Worm (Caenorhabditis elegans) whole organism, L4 larva: ENCODE measurements around the gene D2045.7.

ENCODE experiments used
- F26F4.8 ChIP-seq: fragments of 200-800 bp; sonication (Bioruptor generic); conservative IDR thresholded peaks from 2 replicates; pipeline ENCODE4 v1.3.6; 2022; ENCODE audit warnings: missing genetic modification characterization, missing compliant biosample characterization
- Y105C5A.15 ChIP-seq: fragments of 200-800 bp; sonication (Bioruptor generic); IDR thresholded peaks from 2 replicates; pipeline ENCODE4 v1.3.6; 2022; ENCODE audit warnings: missing genetic modification characterization, missing compliant biosample characterization
- Y5F2A.4 ChIP-seq: fragments of 200-800 bp; sonication (Bioruptor generic); optimal IDR thresholded peaks from 2 replicates; lab custom pipeline; 2018; ENCODE audit warnings: mild to moderate bottlenecking, missing genetic modification characterization, missing compliant biosample characterization
- aha-1 ChIP-seq: fragments of 150-350 bp; peaks from one replicate; lab custom pipeline; 2014; ENCODE audit warnings: missing biosample characterization, missing genetic modification characterization
- aly-2 ChIP-seq: sonication (generic microtip); optimal IDR thresholded peaks from 2 replicates; lab custom pipeline; 2018; ENCODE audit warnings: missing biosample characterization, missing genetic modification characterization
- ama-1 ChIP-seq: fragments of 150-350 bp; optimal IDR thresholded peaks from 2 replicates; lab custom pipeline; 2014; ENCODE audit warnings: inconsistent platforms, mixed read lengths
- arid-1 ChIP-seq: fragments of 200-800 bp; sonication (Bioruptor generic); conservative IDR thresholded peaks from 2 replicates; pipeline ENCODE4 v1.3.6; 2022; ENCODE audit warnings: missing genetic modification reagents, missing genetic modification characterization, missing compliant biosample characterization
- attf-4 ChIP-seq: sonication (generic microtip); optimal IDR thresholded peaks from 3 replicates; lab custom pipeline; 2017; ENCODE audit warnings: missing biosample characterization, missing genetic modification characterization
- ceh-28 ChIP-seq: fragments of 150-350 bp; optimal IDR thresholded peaks from 2 replicates; lab custom pipeline; 2014; ENCODE audit warnings: missing biosample characterization, missing genetic modification reagents, missing genetic modification characterization
- ceh-44 ChIP-seq: fragments of 200-800 bp; sonication (Bioruptor generic); IDR thresholded peaks from 2 replicates; pipeline ENCODE4 v1.3.6; 2022; ENCODE audit warnings: missing genetic modification reagents, missing genetic modification characterization, missing compliant biosample characterization
- ceh-82 ChIP-seq: sonication (generic microtip); optimal IDR thresholded peaks from 2 replicates; lab custom pipeline; 2017; ENCODE audit warnings: missing biosample characterization, missing genetic modification characterization
- cey-2 ChIP-seq: sonication (generic microtip); optimal IDR thresholded peaks from 3 replicates; lab custom pipeline; 2017; ENCODE audit warnings: missing genetic modification characterization, mild to moderate bottlenecking, missing compliant biosample characterization, antibody characterized with exemption, borderline replicate concordance; ENCODE audit not compliant: insufficient read depth
- ctbp-1 ChIP-seq: fragments of 200-800 bp; sonication (Bioruptor generic); IDR thresholded peaks from 2 replicates; pipeline ENCODE4 v1.3.6; 2022; ENCODE audit warnings: missing genetic modification reagents, missing genetic modification characterization, missing compliant biosample characterization
- daf-19 ChIP-seq: fragments of 200-800 bp; sonication (Bioruptor generic); conservative IDR thresholded peaks from 2 replicates; pipeline ENCODE4 v1.3.6; 2022; ENCODE audit warnings: missing genetic modification characterization, missing compliant biosample characterization
- daf-8 ChIP-seq: fragments of 200-800 bp; sonication (Bioruptor generic); IDR thresholded peaks from 2 replicates; pipeline ENCODE4 v1.3.6; 2022; ENCODE audit warnings: missing genetic modification characterization, missing compliant biosample characterization
- dmd-9 ChIP-seq: fragments of 200-800 bp; sonication (Bioruptor generic); IDR thresholded peaks from 2 replicates; pipeline ENCODE4 v1.3.6; 2022; ENCODE audit warnings: missing genetic modification reagents, missing genetic modification characterization, missing compliant biosample characterization
- dpl-1 ChIP-seq: fragments of 150-350 bp; optimal IDR thresholded peaks from 2 replicates; lab custom pipeline; 2014; ENCODE audit warnings: missing biosample characterization, missing genetic modification reagents, missing genetic modification characterization
- dve-1 ChIP-seq: sonication (generic microtip); optimal IDR thresholded peaks from 2 replicates; lab custom pipeline; 2017; ENCODE audit warnings: antibody characterized with exemption, mild to moderate bottlenecking, missing genetic modification characterization, missing compliant biosample characterization; ENCODE audit not compliant: insufficient read depth
- fkh-10 ChIP-seq: fragments of 150-350 bp; optimal IDR thresholded peaks from 2 replicates; lab custom pipeline; 2014; ENCODE audit warnings: missing biosample characterization, missing genetic modification reagents, missing genetic modification characterization
- fos-1 ChIP-seq: fragments of 150-350 bp; optimal IDR thresholded peaks from 2 replicates; lab custom pipeline; 2014; ENCODE audit warnings: missing biosample characterization, missing genetic modification characterization
- hif-1 ChIP-seq, 2 experiments: sonication (generic microtip); optimal IDR thresholded peaks; 2 replicates each; lab custom pipeline; 2016 to 2017; ENCODE audit warnings: missing compliant biosample characterization in 2 of 2, missing genetic modification characterization in 2 of 2, missing genetic modification reagents in 2 of 2, missing genotype in 2 of 2, mild to moderate bottlenecking in 1 of 2
- hlh-11 ChIP-seq: fragments of 200-800 bp; sonication (Bioruptor generic); optimal IDR thresholded peaks from 2 replicates; lab custom pipeline; 2018; ENCODE audit warnings: mild to moderate bottlenecking, missing genetic modification characterization, missing compliant biosample characterization
- lim-7 ChIP-seq: fragments of 200-800 bp; sonication (Bioruptor generic); IDR thresholded peaks from 2 replicates; pipeline ENCODE4 v1.3.6; 2022; ENCODE audit warnings: missing genetic modification characterization, missing compliant biosample characterization
- lin-13 ChIP-seq: fragments of 150-350 bp; optimal IDR thresholded peaks from 2 replicates; lab custom pipeline; 2014; ENCODE audit warnings: missing biosample characterization, missing genetic modification reagents, missing genetic modification characterization
- madf-5 ChIP-seq, 2 experiments: fragments of 200-800 bp; sonication (Bioruptor generic); IDR thresholded peaks; 2 replicates each; pipeline ENCODE4 v1.3.6; 2022; ENCODE audit warnings: missing compliant biosample characterization in 2 of 2, missing genetic modification characterization in 2 of 2
- madf-9 ChIP-seq: fragments of 200-800 bp; sonication (Bioruptor generic); conservative IDR thresholded peaks from 2 replicates; pipeline ENCODE4 v1.3.6; 2022; ENCODE audit warnings: missing genetic modification reagents, missing genetic modification characterization, missing compliant biosample characterization
- mes-2 ChIP-seq: sonication (generic microtip); optimal IDR thresholded peaks from 2 replicates; lab custom pipeline; 2016; ENCODE audit warnings: missing genotype, mild to moderate bottlenecking, missing genetic modification characterization, missing compliant biosample characterization; ENCODE audit not compliant: poor library complexity, severe bottlenecking
- nhr-111 ChIP-seq: fragments of 200-800 bp; sonication (Bioruptor generic); optimal IDR thresholded peaks from 2 replicates; lab custom pipeline; 2018; ENCODE audit warnings: mild to moderate bottlenecking, missing genetic modification characterization, missing compliant biosample characterization
- nhr-237 ChIP-seq: sonication (generic microtip); optimal IDR thresholded peaks from 2 replicates; lab custom pipeline; 2017; ENCODE audit warnings: missing biosample characterization, missing genetic modification characterization
- nhr-41 ChIP-seq: fragments of 200-800 bp; sonication (Bioruptor generic); IDR thresholded peaks from 2 replicates; pipeline ENCODE4 v1.3.6; 2022; ENCODE audit warnings: missing genetic modification reagents, missing genetic modification characterization, missing compliant biosample characterization
- nhr-48 ChIP-seq: sonication (generic microtip); optimal IDR thresholded peaks from 2 replicates; lab custom pipeline; 2016; ENCODE audit warnings: mild to moderate bottlenecking, missing genetic modification characterization, missing compliant biosample characterization
- nhr-6 ChIP-seq: fragments of 150-350 bp; optimal IDR thresholded peaks from 2 replicates; lab custom pipeline; 2014; ENCODE audit warnings: missing biosample characterization, missing genetic modification characterization
- pha-4 ChIP-seq, 2 experiments: fragments of 150-350 bp in 1 of 2; fragments of 200-800 bp in 1 of 2; sonication (Bioruptor generic) in 1 of 2; IDR thresholded peaks in 1 of 2; optimal IDR thresholded peaks in 1 of 2; 2 replicates each; pipeline versions ENCODE4 v1.3.6 to Lab custom; 2014 to 2022; ENCODE audit warnings: missing genetic modification characterization in 2 of 2, missing genetic modification reagents in 2 of 2, missing biosample characterization in 1 of 2, missing compliant biosample characterization in 1 of 2
- pqm-1 ChIP-seq: sonication (generic microtip); optimal IDR thresholded peaks from 2 replicates; lab custom pipeline; 2017; ENCODE audit warnings: missing biosample characterization, missing genetic modification characterization
- rbr-2 ChIP-seq: sonication (generic microtip); optimal IDR thresholded peaks from 2 replicates; lab custom pipeline; 2016; ENCODE audit warnings: missing genotype, missing genetic modification characterization, missing compliant biosample characterization
- saeg-2 ChIP-seq: fragments of 200-800 bp; sonication (Bioruptor generic); IDR thresholded peaks from 2 replicates; pipeline ENCODE4 v1.3.6; 2022; ENCODE audit warnings: missing genetic modification reagents, missing genetic modification characterization, missing compliant biosample characterization
- sdz-12 ChIP-seq: fragments of 200-800 bp; sonication (Bioruptor generic); optimal IDR thresholded peaks from 2 replicates; lab custom pipeline; 2018; ENCODE audit warnings: mild to moderate bottlenecking, missing genetic modification characterization, missing compliant biosample characterization
- set-16 ChIP-seq: fragments of 200-800 bp; sonication (Bioruptor generic); IDR thresholded peaks from 2 replicates; pipeline ENCODE4 v1.3.6; 2022; ENCODE audit warnings: missing genetic modification reagents, missing genetic modification characterization, missing compliant biosample characterization
- snpc-4 ChIP-seq: fragments of 150-350 bp; optimal IDR thresholded peaks from 2 replicates; lab custom pipeline; 2014; ENCODE audit warnings: missing biosample characterization, missing genetic modification characterization
- spr-3 ChIP-seq: fragments of 200-800 bp; sonication (Bioruptor generic); optimal IDR thresholded peaks from 2 replicates; lab custom pipeline; 2018; ENCODE audit warnings: mild to moderate bottlenecking, missing genetic modification characterization, missing compliant biosample characterization
- tag-97 ChIP-seq: fragments of 200-800 bp; sonication (Bioruptor generic); IDR thresholded peaks from 2 replicates; pipeline ENCODE4 v1.3.6; 2022; ENCODE audit warnings: missing genetic modification characterization, missing compliant biosample characterization
- unc-130 ChIP-seq: sonication (generic microtip); optimal IDR thresholded peaks from 2 replicates; lab custom pipeline; 2016; ENCODE audit warnings: missing genetic modification reagents, missing genetic modification characterization, missing compliant biosample characterization
- unc-62 ChIP-seq, 3 experiments: fragments of 150-350 bp in 1 of 3; sonication (generic microtip); optimal IDR thresholded peaks in 2 of 3; peaks in 1 of 3; 1 replicate in 1 of 3; 2 replicates in 2 of 3; lab custom pipeline; 2014 to 2017; ENCODE audit warnings: missing biosample characterization in 3 of 3, missing genetic modification characterization in 3 of 3, missing genetic modification reagents in 3 of 3, missing genotype in 1 of 3
- vab-7 ChIP-seq: fragments of 200-800 bp; sonication (Bioruptor generic); IDR thresholded peaks from 2 replicates; pipeline ENCODE4 v1.3.6; 2022; ENCODE audit warnings: missing genetic modification reagents, missing genetic modification characterization, missing compliant biosample characterization
- zip-2 ChIP-seq: fragments of 150-350 bp; optimal IDR thresholded peaks from 2 replicates; lab custom pipeline; 2014; ENCODE audit warnings: missing biosample characterization, missing genetic modification characterization
- ztf-11 ChIP-seq: fragments of 150-350 bp; optimal IDR thresholded peaks from 2 replicates; lab custom pipeline; 2014; ENCODE audit warnings: missing biosample characterization, missing genetic modification characterization

Gene D2045.7

ce11 chrIII:10521219-10521618 lies 41.9 kb downstream of the D2045.7 start:
- TF ChIP-seq daf-8 (GFP tag; lab: Robert Waterston, UW), result no peak
- TF ChIP-seq ztf-11 (tag; lab: Kevin White, UChicago), result no peak
- no peak for TF ChIP-seq Y5F2A.4 (GFP tag; lab: Kevin White, UChicago)
- TF ChIP-seq attf-4 (tag; lab: Kevin White, UChicago), result no peak
- no peak for TF ChIP-seq aly-2
- TF ChIP-seq madf-9, result no peak
- no peak for TF ChIP-seq hif-1 (tag; optimal IDR thresholded peaks at IDR 0.05; lab: Kevin White, UChicago)
- TF ChIP-seq ceh-28 (tag; lab: Kevin White, UChicago), result no peak
- no peak for TF ChIP-seq pha-4 (GFP tag; IDR thresholded peaks at IDR 0.05; lab: Robert Waterston, UW)
- TF ChIP-seq pha-4 (tag; optimal IDR thresholded peaks at IDR 0.05; lab: Kevin White, UChicago), result no peak
- TF ChIP-seq sdz-12 (GFP tag; lab: Kevin White, UChicago), result no peak
- TF ChIP-seq cey-2 (tag; lab: Kevin White, UChicago), result no peak
- TF ChIP-seq nhr-6 (tag; lab: Kevin White, UChicago), result no peak
- TF ChIP-seq, all 104 proteins: peak for 0

- TF ChIP-seq ceh-44 (GFP tag; lab: Robert Waterston, UW) (no peak), pqm-1 (tag; lab: Kevin White, UChicago) (no peak), unc-62 (GFP tag; optimal IDR thresholded peaks at IDR 0.05 in 1 of 2; lab: Kevin White, UChicago) (no peak), unc-62 (tag; optimal IDR thresholded peaks at IDR 0.05; lab: Kevin White, UChicago) (no peak), zip-2 (tag; lab: Kevin White, UChicago) (no peak), lin-13 (GFP tag; lab: Kevin White, UChicago) (no peak), Y105C5A.15 (no peak), fos-1 (tag; lab: Kevin White, UChicago) (no peak)
Measured at ce11 chrIII:10523025-10523424, 43.7 kb downstream of the D2045.7 start.

ce11 chrIII:10524823-10525222 lies 45.5 kb downstream of the D2045.7 start:
- TF ChIP-seq pqm-1 (tag; lab: Kevin White, UChicago) (no peak), Y105C5A.15 (no peak), fkh-10 (no peak), tag-97 (no peak), spr-3 (GFP tag; lab: Kevin White, UChicago) (no peak), ceh-82 (tag; lab: Kevin White, UChicago) (no peak), dve-1 (tag; lab: Kevin White, UChicago) (no peak), nhr-48 (tag; lab: Kevin White, UChicago) (no peak), ctbp-1 (no peak), ceh-44 (GFP tag; lab: Robert Waterston, UW) (no peak), rbr-2 (tag; lab: Kevin White, UChicago) (no peak), daf-19 (GFP tag; lab: Robert Waterston, UW) (no peak), snpc-4 (tag; lab: Kevin White, UChicago) (no peak)

ce11 chrIII:10525927-10526326 lies 46.6 kb downstream of the D2045.7 start:
- TF ChIP-seq ama-1 (lab: Kevin White, UChicago) (no peak), hlh-11 (tag; lab: Kevin White, UChicago) (peak; percentile 27), madf-5 (GFP tag; IDR thresholded peaks at IDR 0.05; lab: Robert Waterston, UW) (no peak), mes-2 (peak; percentile 4), lim-7 (GFP tag; lab: Robert Waterston, UW) (no peak), nhr-237 (tag; lab: Kevin White, UChicago) (no peak), vab-7 (GFP tag; lab: Robert Waterston, UW) (no peak), ztf-11 (tag; lab: Kevin White, UChicago) (no peak), F26F4.8 (GFP tag; lab: Robert Waterston, UW) (no peak), dmd-9 (GFP tag; lab: Robert Waterston, UW) (no peak), nhr-111 (GFP tag; lab: Kevin White, UChicago) (no peak), fos-1 (tag; lab: Kevin White, UChicago) (no peak), set-16 (no peak), attf-4 (tag; lab: Kevin White, UChicago) (no peak), saeg-2 (GFP tag; lab: Robert Waterston, UW) (no peak), dpl-1 (no peak), unc-130 (no peak), unc-62 (GFP tag; optimal IDR thresholded peaks at IDR 0.05 in 1 of 2; lab: Kevin White, UChicago) (peak in 1 of 2 experiments; percentile 48), unc-62 (tag; optimal IDR thresholded peaks at IDR 0.05; lab: Kevin White, UChicago) (no peak), arid-1 (GFP tag; lab: Robert Waterston, UW) (no peak), nhr-41 (GFP tag; lab: Robert Waterston, UW) (no peak), aha-1 (tag; lab: Kevin White, UChicago) (peak; percentile 82)
